Fruit fly (Drosophila melanogaster) whole organism, prepupa: Measurements from ENCODE around the gene CG7582.

Experiments
- CG10631 ChIP-seq: fragments of 200-800 bp; sonication (Bioruptor generic); optimal IDR thresholded peaks from 2 replicates; lab custom pipeline; 2016; ENCODE audit warnings: missing biosample characterization, missing genetic modification characterization
- CG10669 ChIP-seq: fragments of 200-800 bp; sonication (Bioruptor generic); optimal IDR thresholded peaks from 3 replicates; lab custom pipeline; 2018; ENCODE audit warnings: missing biosample characterization, mild to moderate bottlenecking, missing genetic modification characterization, moderate library complexity
- CG15336 ChIP-seq: fragments of 200-800 bp; sonication (Bioruptor generic); IDR thresholded peaks from 2 replicates; pipeline ENCODE4 v1.3.6; 2022; ENCODE audit warnings: missing biosample characterization, missing genetic modification characterization
- CG6163 ChIP-seq: fragments of 200-800 bp; sonication (Bioruptor generic); IDR thresholded peaks from 3 replicates; pipeline ENCODE4 v1.3.6; 2022; ENCODE audit warnings: missing biosample characterization, missing genetic modification characterization
- CG6808 ChIP-seq: fragments of 200-800 bp; sonication (Bioruptor generic); optimal IDR thresholded peaks from 3 replicates; lab custom pipeline; 2017; ENCODE audit warnings: missing biosample characterization, missing genetic modification characterization, mild to moderate bottlenecking, moderate library complexity, missing genetic modification reagents
- CG8119 ChIP-seq: fragments of 200-800 bp; sonication (Bioruptor generic); IDR thresholded peaks from 3 replicates; pipeline ENCODE4 v1.3.6; 2022; ENCODE audit warnings: missing biosample characterization, missing genetic modification characterization
- CG8319 ChIP-seq: fragments of 200-800 bp; sonication (Bioruptor generic); optimal IDR thresholded peaks from 3 replicates; lab custom pipeline; 2016; ENCODE audit warnings: missing biosample characterization, missing genetic modification characterization
- CG8632 ChIP-seq: fragments of 200-800 bp; sonication (Bioruptor generic); optimal IDR thresholded peaks from 3 replicates; lab custom pipeline; 2016; ENCODE audit warnings: missing biosample characterization, missing genetic modification characterization
- Eip75B ChIP-seq: fragments of 200-800 bp; sonication (Bioruptor generic); optimal IDR thresholded peaks from 3 replicates; lab custom pipeline; 2016; ENCODE audit warnings: missing biosample characterization, missing genetic modification characterization
- Sox14 ChIP-seq: fragments of 200-800 bp; sonication (Bioruptor generic); optimal IDR thresholded peaks from 3 replicates; lab custom pipeline; 2016; ENCODE audit warnings: missing biosample characterization, missing genetic modification characterization
- dsx ChIP-seq: fragments of 200-800 bp; optimal IDR thresholded peaks from 3 replicates; lab custom pipeline; 2019; ENCODE audit warnings: missing biosample characterization, mild to moderate bottlenecking, missing genetic modification characterization, moderate library complexity; ENCODE audit not compliant: poor library complexity, severe bottlenecking
- eg ChIP-seq: fragments of 200-800 bp; sonication (Bioruptor generic); IDR thresholded peaks from 3 replicates; pipeline ENCODE4 v1.3.6; 2022; ENCODE audit warnings: missing biosample characterization, missing genetic modification characterization
- net ChIP-seq: fragments of 200-800 bp; sonication (Bioruptor generic); optimal IDR thresholded peaks from 3 replicates; lab custom pipeline; 2016; ENCODE audit warnings: missing biosample characterization, missing genetic modification characterization

- TF ChIP-seq CG8632 (GFP tag; lab: Kevin White, UChicago) (no peak), CG8119 (GFP tag; lab: Robert Waterston, UW) (no peak), CG8319 (GFP tag; lab: Kevin White, UChicago) (no peak), CG15336 (GFP tag; lab: Robert Waterston, UW) (no peak), dsx (GFP tag; lab: Kevin White, UChicago) (no peak), CG10669 (GFP tag; lab: Kevin White, UChicago) (no peak), Sox14 (no peak), Eip75B (no peak), CG6163 (GFP tag; lab: Robert Waterston, UW) (no peak), CG10631 (no peak), CG6808 (no peak), net (no peak), eg (GFP tag; lab: Robert Waterston, UW) (no peak)
Observed at dm6 chr3R:29659950-29660349, 22.1 kb downstream of the CG7582 start, which contains the start of gene Dop1R2.
